Fruit fly (Drosophila melanogaster) whole organism, pupa: ENCODE results near the gene Mpv17.
A peak's percentile ranks its signal among the peaks of the same experiment; 100 is the strongest.

ENCODE experiments used
- CG12605 ChIP-seq: fragments of 200-800 bp; sonication (Bioruptor generic); IDR thresholded peaks from 2 replicates; pipeline ENCODE4 v1.3.6; 2022; ENCODE audit warnings: missing biosample characterization, missing genetic modification characterization
- CG15710 ChIP-seq: fragments of 200-800 bp; sonication (Bioruptor generic); optimal IDR thresholded peaks from 2 replicates; lab custom pipeline; 2018; ENCODE audit warnings: missing biosample characterization, mild to moderate bottlenecking, missing genetic modification characterization, moderate library complexity
- CG17806 ChIP-seq: fragments of 200-800 bp; sonication (Bioruptor generic); optimal IDR thresholded peaks from 2 replicates; lab custom pipeline; 2018; ENCODE audit warnings: missing biosample characterization, mild to moderate bottlenecking, missing genetic modification characterization, moderate library complexity
- CG32121 ChIP-seq: fragments of 200-800 bp; sonication (Bioruptor generic); IDR thresholded peaks from 2 replicates; pipeline ENCODE4 v1.3.6; 2022; ENCODE audit warnings: missing biosample characterization, missing genetic modification characterization
- CG34367 ChIP-seq: fragments of 200-800 bp; sonication (Bioruptor generic); optimal IDR thresholded peaks from 2 replicates; lab custom pipeline; 2018; ENCODE audit warnings: missing biosample characterization, mild to moderate bottlenecking, missing genetic modification characterization
- CG4496 ChIP-seq: fragments of 200-800 bp; sonication (Bioruptor generic); IDR thresholded peaks from 3 replicates; pipeline ENCODE4 v1.3.6; 2022; ENCODE audit warnings: missing biosample characterization, missing genetic modification characterization
- CG8159 ChIP-seq: fragments of 200-800 bp; sonication (Bioruptor generic); optimal IDR thresholded peaks from 3 replicates; lab custom pipeline; 2018; ENCODE audit warnings: missing biosample characterization, mild to moderate bottlenecking, missing genetic modification characterization, moderate library complexity
- CG8301 ChIP-seq: fragments of 200-800 bp; sonication (Bioruptor generic); optimal IDR thresholded peaks from 2 replicates; lab custom pipeline; 2018; ENCODE audit warnings: missing biosample characterization, mild to moderate bottlenecking, missing genetic modification characterization
- CG9948 ChIP-seq: fragments of 200-800 bp; sonication (Bioruptor generic); optimal IDR thresholded peaks from 2 replicates; lab custom pipeline; 2018; ENCODE audit warnings: missing biosample characterization, mild to moderate bottlenecking, missing genetic modification characterization, moderate library complexity
- D1 ChIP-seq: fragments of 200-800 bp; sonication (Bioruptor generic); optimal IDR thresholded peaks from 2 replicates; lab custom pipeline; 2018; ENCODE audit warnings: missing biosample characterization, mild to moderate bottlenecking, missing genetic modification characterization, moderate library complexity
- EcR ChIP-seq: fragments of 200-800 bp; sonication (Bioruptor generic); optimal IDR thresholded peaks from 3 replicates; lab custom pipeline; 2019; ENCODE audit warnings: missing biosample characterization, missing genetic modification characterization, mild to moderate bottlenecking, moderate library complexity, missing genetic modification reagents
- Ets98B ChIP-seq: fragments of 200-800 bp; sonication (Bioruptor generic); IDR thresholded peaks from 2 replicates; pipeline ENCODE4 v1.3.6; 2022; ENCODE audit warnings: missing biosample characterization, missing genetic modification characterization
- Pif1A ChIP-seq: fragments of 200-800 bp; sonication (Bioruptor generic); optimal IDR thresholded peaks from 3 replicates; lab custom pipeline; 2016; ENCODE audit warnings: missing biosample characterization, missing genetic modification characterization
- Snoo ChIP-seq: fragments of 200-800 bp; sonication (Bioruptor generic); optimal IDR thresholded peaks from 3 replicates; lab custom pipeline; 2017; ENCODE audit warnings: missing biosample characterization, mild to moderate bottlenecking, missing genetic modification characterization, inconsistent platforms
- fd96Ca ChIP-seq: fragments of 200-800 bp; sonication (Bioruptor generic); IDR thresholded peaks from 3 replicates; pipeline ENCODE4 v1.3.6; 2022; ENCODE audit warnings: missing biosample characterization, missing genetic modification characterization
- gl ChIP-seq: fragments of 200-800 bp; sonication (Bioruptor generic); optimal IDR thresholded peaks from 2 replicates; lab custom pipeline; 2018; ENCODE audit warnings: missing biosample characterization, mild to moderate bottlenecking, missing genetic modification characterization
- rn ChIP-seq: fragments of 200-800 bp; sonication (Bioruptor generic); IDR thresholded peaks from 2 replicates; pipeline ENCODE4 v1.3.6; 2022; ENCODE audit warnings: missing biosample characterization, missing genetic modification characterization

Mpv17 gene

DNA sequence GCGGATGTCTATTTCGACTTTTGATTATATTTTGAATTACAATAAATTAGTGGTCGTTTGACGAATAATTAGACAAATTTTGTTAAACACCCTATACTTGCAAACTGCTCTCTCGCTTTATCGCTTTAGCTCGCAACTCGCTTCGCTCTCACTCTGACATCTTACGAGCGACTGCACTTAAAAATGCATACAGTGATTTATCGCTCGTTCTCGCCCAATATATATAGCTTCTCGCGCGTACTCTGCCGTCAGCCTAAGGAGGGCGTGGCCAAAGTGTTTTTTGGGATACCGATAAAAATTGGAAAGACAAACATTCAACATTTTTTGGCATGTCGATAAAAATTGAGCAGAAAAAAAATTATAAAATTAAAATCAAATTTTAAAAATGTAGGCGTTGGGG lies 20.7 kb downstream of the Mpv17 start:
- TF ChIP-seq CG8159 (tag; lab: Kevin White, UChicago) = no peak
- TF ChIP-seq CG15710 (tag; lab: Kevin White, UChicago) = no peak
- no peak for TF ChIP-seq D1 (tag; lab: Kevin White, UChicago)
- TF ChIP-seq CG17806 (tag; lab: Kevin White, UChicago) = no peak
- no peak for TF ChIP-seq CG8301
- TF ChIP-seq EcR = no peak

DNA sequence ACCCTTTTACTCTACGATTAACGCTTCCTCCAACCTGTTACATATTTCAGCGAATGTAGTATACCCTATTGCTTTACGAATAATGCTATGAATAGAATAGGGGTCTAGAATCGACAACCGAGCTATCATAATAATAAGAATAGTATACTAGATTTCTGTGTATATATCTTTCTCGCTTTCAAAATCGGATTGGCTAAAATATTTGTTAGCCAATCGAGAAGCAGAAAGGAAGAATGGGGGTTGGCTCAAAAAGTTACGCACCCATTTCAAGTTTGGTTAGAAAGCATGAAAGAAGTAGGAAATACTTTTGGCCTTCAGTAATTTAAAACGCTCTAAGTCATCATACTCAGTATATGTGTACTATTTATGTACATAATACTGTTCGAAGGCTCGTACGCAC lies 33.2 kb downstream of the Mpv17 start:
- TF ChIP-seq CG4496 (no peak), CG15710 (tag; lab: Kevin White, UChicago) (no peak), Snoo (tag; lab: Kevin White, UChicago) (no peak), CG32121 (no peak), Ets98B (GFP tag; lab: Robert Waterston, UW) (no peak), fd96Ca (GFP tag; lab: Robert Waterston, UW) (no peak)
- TF ChIP-seq, all 21 proteins: peak for 0

- TF ChIP-seq D1 (tag; lab: Kevin White, UChicago) (peak; percentile 83), CG9948 (no peak)
These were observed 39.9 kb downstream of the Mpv17 start, which contains the start of gene toy for dm6 chr4:989058-989770. Gene toy, plus strand, starts transcription at chr4:989725.

DNA sequence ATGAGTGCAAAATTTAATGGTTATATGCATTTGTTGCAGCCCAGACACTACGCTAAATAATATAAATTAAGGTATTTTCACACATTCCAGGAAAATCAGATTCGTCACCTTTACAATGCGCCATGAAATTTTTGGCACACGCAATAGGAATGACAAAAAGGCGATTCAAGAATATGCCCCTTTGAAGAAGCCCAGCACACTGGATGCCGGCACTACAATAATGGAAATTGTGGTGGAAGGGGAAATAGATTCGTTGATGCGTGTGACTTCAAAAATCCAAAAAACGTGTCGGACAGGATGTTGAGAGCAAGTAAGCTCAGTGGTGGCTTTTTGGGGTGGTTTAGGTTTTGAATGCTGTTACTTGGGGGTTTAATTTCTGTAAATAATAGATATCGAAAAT lies 40.8 kb downstream of the Mpv17 start:
- TF ChIP-seq CG4496 = no peak

dm6 chr4:984755-985154 lies 44.4 kb downstream of the Mpv17 start:
- TF ChIP-seq CG4496 = no peak
- TF ChIP-seq CG15710 (tag; lab: Kevin White, UChicago) = no peak
- no peak for TF ChIP-seq rn
- no peak for TF ChIP-seq fd96Ca (GFP tag; lab: Robert Waterston, UW)
- no peak for TF ChIP-seq gl (tag; lab: Kevin White, UChicago)
- no peak for TF ChIP-seq CG12605 (GFP tag; lab: Robert Waterston, UW)
- TF ChIP-seq Pif1A (GFP tag; lab: Kevin White, UChicago) = no peak
- TF ChIP-seq CG32121 = no peak
- TF ChIP-seq, all 21 proteins: peak for 0

DNA sequence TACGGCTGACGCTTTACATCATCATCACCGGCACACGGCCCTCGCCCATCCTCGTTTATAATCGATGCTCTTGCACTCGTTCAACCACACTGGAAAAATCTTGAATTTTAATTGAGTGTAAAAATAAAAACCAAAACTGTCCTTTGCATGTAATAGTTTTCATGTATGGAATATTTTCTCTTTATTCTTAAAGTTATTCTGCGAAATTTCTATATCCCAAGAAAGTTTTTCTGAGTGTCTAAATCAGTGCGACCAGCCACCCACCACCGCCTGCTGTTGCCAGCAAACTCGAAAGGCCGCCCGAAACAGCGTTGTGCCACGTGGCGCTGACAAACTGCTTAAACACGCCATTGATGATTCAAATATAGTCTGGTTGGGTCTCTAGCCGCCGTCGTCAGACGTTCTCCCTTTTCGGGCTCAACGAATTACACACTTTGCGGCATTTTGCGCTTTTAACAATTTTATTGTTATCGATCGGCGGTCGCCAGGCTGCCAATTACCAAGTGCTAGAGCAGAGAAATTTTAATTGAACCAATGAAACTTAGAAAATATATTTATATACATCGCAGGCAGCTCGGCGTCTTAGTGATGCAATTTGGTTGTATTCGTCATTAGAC lies 46.3 kb downstream of the Mpv17 start:
- TF ChIP-seq Pif1A (GFP tag; lab: Kevin White, UChicago) (peak; percentile 14), Snoo (tag; lab: Kevin White, UChicago) (no peak)

DNA sequence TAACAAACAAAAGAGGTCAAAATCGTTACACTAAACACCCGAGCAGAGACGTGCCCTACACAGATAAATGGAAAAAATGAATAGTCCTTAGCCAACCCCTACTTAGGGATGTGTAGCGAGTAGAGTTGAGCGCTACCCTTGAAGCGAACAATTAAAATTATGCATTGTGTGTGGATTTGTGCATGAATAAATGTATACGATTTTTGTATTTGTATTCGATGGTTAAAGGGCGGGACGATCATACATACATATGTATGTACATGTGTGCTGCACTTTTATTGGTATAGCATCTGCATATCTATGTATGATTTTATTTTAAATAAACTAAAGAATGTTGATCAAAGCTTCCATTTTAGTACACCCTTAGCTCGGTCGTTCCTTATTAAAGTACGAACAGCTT lies 48.0 kb downstream of the Mpv17 start:
- TF ChIP-seq CG4496 = no peak
- TF ChIP-seq fd96Ca (GFP tag; lab: Robert Waterston, UW) = no peak
- TF ChIP-seq CG9948 = no peak
- TF ChIP-seq CG34367 (tag; lab: Kevin White, UChicago) = no peak
- no peak for TF ChIP-seq CG8159 (tag; lab: Kevin White, UChicago)
- TF ChIP-seq Snoo (tag; lab: Kevin White, UChicago) = no peak
- no peak for TF ChIP-seq rn
- TF ChIP-seq Ets98B (GFP tag; lab: Robert Waterston, UW) = no peak
- TF ChIP-seq, all 21 proteins: peak for 0

- peak; percentile 53 for TF ChIP-seq D1 (tag; lab: Kevin White, UChicago)
- no peak for TF ChIP-seq CG8159 (tag; lab: Kevin White, UChicago)
These were observed 48.7 kb downstream of the Mpv17 start for dm6 chr4:980475-980856.

DNA sequence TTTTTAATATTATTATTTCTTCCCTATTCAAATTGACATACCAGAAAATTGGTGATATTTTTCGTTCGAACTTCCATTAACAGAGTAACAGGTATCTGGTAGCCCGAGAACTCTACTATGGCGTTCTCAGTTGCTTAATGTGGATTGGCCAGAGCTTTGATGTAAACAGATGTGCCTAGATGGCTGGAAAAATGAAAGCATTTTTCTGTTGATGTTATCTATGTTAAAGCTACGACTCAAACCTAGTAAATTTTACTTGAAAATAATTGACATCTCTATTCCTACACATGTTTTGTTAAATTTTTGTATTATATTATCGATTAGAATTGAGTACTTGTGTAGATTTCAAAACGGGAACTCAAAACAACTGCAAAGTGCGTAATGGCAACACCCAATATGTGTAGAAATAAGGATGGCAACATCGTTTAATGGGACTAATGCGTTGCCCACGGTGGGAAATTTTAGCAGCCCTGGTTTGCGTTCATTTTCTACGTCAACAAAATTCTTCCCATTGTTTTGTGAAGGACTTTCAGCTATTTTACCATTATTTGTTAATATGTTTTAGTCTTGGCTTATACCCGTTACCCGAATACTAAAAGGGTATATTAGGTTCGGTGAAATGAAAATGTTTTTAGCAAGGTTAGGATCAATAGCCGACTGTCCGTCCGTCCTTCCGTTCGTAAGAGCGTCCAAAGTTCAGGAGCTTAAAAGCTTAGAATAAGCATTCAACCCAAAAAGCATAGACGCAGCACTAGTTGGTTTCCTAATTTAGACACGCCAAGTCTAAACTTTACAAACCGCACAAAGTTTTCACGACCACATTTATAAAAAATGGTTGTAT lies 49.3 kb downstream of the Mpv17 start:
- TF ChIP-seq Pif1A (GFP tag; lab: Kevin White, UChicago) (peak; percentile 25), CG34367 (tag; lab: Kevin White, UChicago) (no peak)
- TF ChIP-seq, all 21 proteins: peak for 1
